Worm (Caenorhabditis elegans) whole organism, L1 larva: ENCODE measurements around the gene Y39F10A.3.

Experiments
- F16B12.6 ChIP-seq: fragments of 150-350 bp; optimal IDR thresholded peaks from 2 replicates; lab custom pipeline; 2014; ENCODE audit warnings: missing biosample characterization, missing genetic modification characterization
- ama-1 ChIP-seq: fragments of 150-350 bp; optimal IDR thresholded peaks from 2 replicates; lab custom pipeline; 2014
- blmp-1 ChIP-seq: fragments of 150-350 bp; optimal IDR thresholded peaks from 2 replicates; lab custom pipeline; 2014; ENCODE audit warnings: missing biosample characterization, missing genetic modification characterization
- dpl-1 ChIP-seq, 3 experiments: fragments of 150-350 bp in 2 of 3; sonication (generic microtip) in 1 of 3; optimal IDR thresholded peaks; 2 replicates each; lab custom pipeline; 2014 to 2017; ENCODE audit warnings: missing biosample characterization in 3 of 3, missing genetic modification characterization in 3 of 3, missing genetic modification reagents in 3 of 3
- efl-1 ChIP-seq, 4 experiments: fragments of 150-350 bp; optimal IDR thresholded peaks in 3 of 4; peaks in 1 of 4; 1 replicate in 1 of 4; 2 replicates in 3 of 4; lab custom pipeline; 2014; ENCODE audit warnings: missing biosample characterization in 2 of 4, missing genetic modification characterization in 2 of 4, missing genetic modification reagents in 2 of 4
- elt-3 ChIP-seq, 6 experiments: fragments of 150-350 bp in 1 of 6; sonication (generic microtip); optimal IDR thresholded peaks; 2 replicates each; lab custom pipeline; 2017 to 2018; ENCODE audit warnings: missing biosample characterization in 6 of 6, missing genetic modification characterization in 6 of 6, inconsistent platforms in 1 of 6
- fos-1 ChIP-seq: fragments of 150-350 bp; optimal IDR thresholded peaks from 2 replicates; lab custom pipeline; 2014; ENCODE audit warnings: missing biosample characterization, missing genetic modification characterization
- lin-13 ChIP-seq: fragments of 150-350 bp; optimal IDR thresholded peaks from 2 replicates; lab custom pipeline; 2014; ENCODE audit warnings: missing biosample characterization, missing genetic modification reagents, missing genetic modification characterization
- lin-15B ChIP-seq: fragments of 150-350 bp; sonication (generic microtip); optimal IDR thresholded peaks from 3 replicates; lab custom pipeline; 2014; ENCODE audit warnings: missing biosample characterization, missing genetic modification characterization
- lsy-2 ChIP-seq, 2 experiments: fragments of 150-350 bp; optimal IDR thresholded peaks; 2 replicates each; lab custom pipeline; 2014; ENCODE audit warnings: missing biosample characterization in 2 of 2, missing genetic modification characterization in 2 of 2
- nhr-19 ChIP-seq: fragments of 200-800 bp; sonication (Bioruptor generic); conservative IDR thresholded peaks from 2 replicates; pipeline ENCODE4 v1.3.6; 2022; ENCODE audit warnings: missing genetic modification characterization, missing compliant biosample characterization
- nhr-20 ChIP-seq: sonication (generic microtip); optimal IDR thresholded peaks from 2 replicates; lab custom pipeline; 2016; ENCODE audit warnings: mild to moderate bottlenecking, missing genetic modification characterization, missing compliant biosample characterization
- nhr-28 ChIP-seq: fragments of 150-350 bp; optimal IDR thresholded peaks from 2 replicates; lab custom pipeline; 2014; ENCODE audit warnings: missing biosample characterization, missing genetic modification characterization
- nhr-47 ChIP-seq: sonication (generic microtip); optimal IDR thresholded peaks from 2 replicates; lab custom pipeline; 2016; ENCODE audit warnings: mild to moderate bottlenecking, missing genetic modification characterization, moderate library complexity, missing compliant biosample characterization
- nhr-71 ChIP-seq: sonication (generic microtip); optimal IDR thresholded peaks from 2 replicates; lab custom pipeline; 2016; ENCODE audit warnings: mild to moderate bottlenecking, missing genetic modification characterization, moderate library complexity, missing compliant biosample characterization
- nhr-84 ChIP-seq: sonication (generic microtip); optimal IDR thresholded peaks from 2 replicates; lab custom pipeline; 2017; ENCODE audit warnings: missing biosample characterization, missing genetic modification characterization
- nhr-85 ChIP-seq: sonication (generic microtip); peaks from one replicate; lab custom pipeline; 2016; ENCODE audit warnings: missing genetic modification characterization, inconsistent platforms, missing compliant biosample characterization
- pag-3 ChIP-seq: sonication (generic microtip); optimal IDR thresholded peaks from 2 replicates; lab custom pipeline; 2017; ENCODE audit warnings: missing genetic modification characterization, mild to moderate bottlenecking, missing compliant biosample characterization, antibody characterized with exemption, borderline replicate concordance; ENCODE audit not compliant: insufficient read depth
- pax-3 ChIP-seq: fragments of 200-800 bp; sonication (Bioruptor generic); optimal IDR thresholded peaks from 2 replicates; lab custom pipeline; 2018; ENCODE audit warnings: mild to moderate bottlenecking, missing genetic modification characterization, moderate library complexity, missing compliant biosample characterization
- pqm-1 ChIP-seq: sonication (generic microtip); optimal IDR thresholded peaks from 3 replicates; lab custom pipeline; 2017; ENCODE audit warnings: missing biosample characterization, missing genetic modification characterization
- rnt-1 ChIP-seq: sonication (generic microtip); optimal IDR thresholded peaks from 2 replicates; lab custom pipeline; 2016; ENCODE audit warnings: mild to moderate bottlenecking, missing genetic modification characterization, moderate library complexity, missing compliant biosample characterization
- snu-23 ChIP-seq: sonication (generic microtip); optimal IDR thresholded peaks from 2 replicates; lab custom pipeline; 2016; ENCODE audit warnings: missing genetic modification characterization, missing compliant biosample characterization
- sup-37 ChIP-seq: fragments of 200-800 bp; sonication (Bioruptor generic); optimal IDR thresholded peaks from 2 replicates; lab custom pipeline; 2018; ENCODE audit warnings: mild to moderate bottlenecking, missing genetic modification characterization, missing compliant biosample characterization
- swsn-7 ChIP-seq: sonication (generic microtip); optimal IDR thresholded peaks from 2 replicates; lab custom pipeline; 2016; ENCODE audit warnings: missing genetic modification characterization, missing compliant biosample characterization
- unc-62 ChIP-seq: fragments of 150-350 bp; optimal IDR thresholded peaks from 2 replicates; lab custom pipeline; 2014; ENCODE audit warnings: missing biosample characterization, missing genetic modification reagents, missing genetic modification characterization
- zip-4 ChIP-seq: fragments of 200-800 bp; sonication (Bioruptor generic); optimal IDR thresholded peaks from 2 replicates; lab custom pipeline; 2018; ENCODE audit warnings: mild to moderate bottlenecking, missing genetic modification characterization, moderate library complexity, missing compliant biosample characterization
- ztf-11 ChIP-seq, 2 experiments: sonication (generic microtip); optimal IDR thresholded peaks; 2 replicates each; lab custom pipeline; 2016 to 2017; ENCODE audit warnings: missing genetic modification characterization in 2 of 2, missing biosample characterization in 1 of 2, missing compliant biosample characterization in 1 of 2

Y39F10A.3 gene

ce11 chrII:757224-757623, 25.6 kb downstream of the Y39F10A.3 start:
- TF ChIP-seq fos-1 (tag; lab: Kevin White, UChicago) (no peak), swsn-7 (no peak), elt-3 (tag; optimal IDR thresholded peaks at IDR 0.05; lab: Kevin White, UChicago) (no peak), nhr-47 (no peak), nhr-71 (tag; lab: Kevin White, UChicago) (no peak), nhr-84 (no peak), unc-62 (GFP tag; lab: Kevin White, UChicago) (no peak), blmp-1 (tag; lab: Kevin White, UChicago) (no peak)

- TF ChIP-seq ama-1 (lab: Kevin White, UChicago) (no peak), nhr-28 (tag; lab: Kevin White, UChicago) (no peak), pag-3 (tag; lab: Kevin White, UChicago) (no peak), snu-23 (no peak)
These were observed 26.6 kb downstream of the Y39F10A.3 start for ce11 chrII:756161-756560.

- TF ChIP-seq blmp-1 (tag; lab: Kevin White, UChicago) = no peak
These were observed 27.8 kb downstream of the Y39F10A.3 start for ce11 chrII:754971-755370.

ce11 chrII:753469-753868, 29.3 kb downstream of the Y39F10A.3 start:
- no peak for TF ChIP-seq pax-3 (tag; lab: Kevin White, UChicago)

ce11 chrII:751850-752249, 31.0 kb downstream of the Y39F10A.3 start:
- TF ChIP-seq F16B12.6 (tag; lab: Kevin White, UChicago) = no peak
- TF ChIP-seq rnt-1 (tag; lab: Kevin White, UChicago) = no peak
- TF ChIP-seq efl-1 (optimal IDR thresholded peaks at IDR 0.05; lab: Kevin White, UChicago) = no peak
- TF ChIP-seq efl-1 (GFP tag; optimal IDR thresholded peaks at IDR 0.05 in 1 of 2; lab: Kevin White, UChicago) = peak in 1 of 2 experiments; percentile 66
- no peak for TF ChIP-seq ztf-11 (tag; optimal IDR thresholded peaks at IDR 0.05; lab: Kevin White, UChicago)

ce11 chrII:750155-750554, 32.6 kb downstream of the Y39F10A.3 start, which contains the start of gene snt-6:
Gene snt-6 (minus strand): TSS chrII:750212.
- TF ChIP-seq pqm-1 (tag; lab: Kevin White, UChicago) (no peak), sup-37 (GFP tag; lab: Kevin White, UChicago) (no peak), rnt-1 (tag; lab: Kevin White, UChicago) (no peak), blmp-1 (tag; lab: Kevin White, UChicago) (no peak), nhr-19 (GFP tag; lab: Robert Waterston, UW) (no peak), zip-4 (GFP tag; lab: Kevin White, UChicago) (no peak)

- TF ChIP-seq dpl-1 (GFP tag; optimal IDR thresholded peaks at IDR 0.05; lab: Kevin White, UChicago) = no peak
- TF ChIP-seq, all 84 proteins: peak for 0
These were observed 42.0 kb downstream of the Y39F10A.3 start, which contains the start of gene fbxc-48 for ce11 chrII:740808-741207. Gene fbxc-48 (minus strand): TSS chrII:740908.

- TF ChIP-seq lin-15B (no peak), efl-1 (optimal IDR thresholded peaks at IDR 0.05; lab: Kevin White, UChicago) (no peak), efl-1 (GFP tag; optimal IDR thresholded peaks at IDR 0.05 in 1 of 2; lab: Kevin White, UChicago) (peak in 1 of 2 experiments; percentile 54), nhr-85 (tag; lab: Kevin White, UChicago) (peak; percentile 33), lsy-2 (tag; optimal IDR thresholded peaks at IDR 0.05; lab: Kevin White, UChicago) (peak; percentile 56 to 66), nhr-20 (tag; lab: Kevin White, UChicago) (no peak), unc-62 (GFP tag; lab: Kevin White, UChicago) (no peak), lin-13 (GFP tag; lab: Kevin White, UChicago) (peak; percentile 8)
These were observed 50.4 kb downstream of the Y39F10A.3 start for ce11 chrII:732393-732792.
